Fruit fly (Drosophila melanogaster) whole organism, embryonic: ENCODE measurements around the gene Hayan.
A peak's percentile ranks its signal among the peaks of the same experiment; 100 is the strongest.

ENCODE experiments used
- Ada2b ChIP-seq: fragments of 200-800 bp; sonication (Bioruptor generic); IDR thresholded peaks from 2 replicates; pipeline ENCODE4 v1.3.6; 2022; ENCODE audit warnings: missing biosample characterization, missing genetic modification characterization
- Atf3 ChIP-seq: fragments of 200-800 bp; sonication (Bioruptor generic); optimal IDR thresholded peaks from 3 replicates; lab custom pipeline; 2016; ENCODE audit warnings: missing biosample characterization, missing genetic modification characterization
- CG1024 ChIP-seq: fragments of 200-800 bp; sonication (Bioruptor generic); IDR thresholded peaks from 2 replicates; pipeline ENCODE4 v1.3.6; 2022; ENCODE audit warnings: missing biosample characterization, missing genetic modification characterization
- CG10321 ChIP-seq: fragments of 200-800 bp; sonication (Bioruptor generic); IDR thresholded peaks from 2 replicates; pipeline ENCODE4 v1.3.6; 2022; ENCODE audit warnings: missing biosample characterization, missing genetic modification characterization
- CG10565 ChIP-seq: fragments of 200-800 bp; sonication (Bioruptor generic); optimal IDR thresholded peaks from 3 replicates; lab custom pipeline; 2016; ENCODE audit warnings: missing biosample characterization, mild to moderate bottlenecking, missing genetic modification characterization
- CG12236 ChIP-seq: fragments of 200-800 bp; sonication (Bioruptor generic); optimal IDR thresholded peaks from 2 replicates; lab custom pipeline; 2016; ENCODE audit warnings: missing biosample characterization, missing genetic modification characterization
- CG12299 ChIP-seq: fragments of 200-800 bp; sonication (Bioruptor generic); optimal IDR thresholded peaks from 2 replicates; lab custom pipeline; 2018; ENCODE audit warnings: missing biosample characterization, mild to moderate bottlenecking, missing genetic modification characterization
- CG13296 ChIP-seq: fragments of 200-800 bp; sonication (Bioruptor generic); optimal IDR thresholded peaks from 3 replicates; lab custom pipeline; 2018; ENCODE audit warnings: missing biosample characterization, mild to moderate bottlenecking, missing genetic modification characterization
- CG15696 ChIP-seq: fragments of 200-800 bp; sonication (Bioruptor generic); optimal IDR thresholded peaks from 2 replicates; lab custom pipeline; 2019; ENCODE audit warnings: missing biosample characterization, mild to moderate bottlenecking, missing genetic modification characterization, moderate library complexity
- CG17361 ChIP-seq: fragments of 200-800 bp; sonication (Bioruptor generic); IDR thresholded peaks from 3 replicates; pipeline ENCODE4 v1.3.6; 2022; ENCODE audit warnings: missing biosample characterization, missing genetic modification characterization
- CG18262 ChIP-seq: fragments of 200-800 bp; optimal IDR thresholded peaks from 3 replicates; lab custom pipeline; 2019; ENCODE audit warnings: missing biosample characterization, mild to moderate bottlenecking, missing genetic modification characterization, moderate library complexity
- CG2116 ChIP-seq: fragments of 200-800 bp; sonication (Bioruptor generic); optimal IDR thresholded peaks from 3 replicates; lab custom pipeline; 2018; ENCODE audit warnings: missing biosample characterization, mild to moderate bottlenecking, missing genetic modification characterization
- CG3407 ChIP-seq: fragments of 200-800 bp; sonication (Bioruptor generic); optimal IDR thresholded peaks from 2 replicates; lab custom pipeline; 2018; ENCODE audit warnings: missing biosample characterization, mild to moderate bottlenecking, missing genetic modification characterization
- CG4424 ChIP-seq: fragments of 200-800 bp; sonication (Bioruptor generic); optimal IDR thresholded peaks from 3 replicates; lab custom pipeline; 2016; ENCODE audit warnings: missing biosample characterization, missing genetic modification characterization
- CG5180 ChIP-seq: fragments of 200-800 bp; sonication (Bioruptor generic); optimal IDR thresholded peaks from 3 replicates; lab custom pipeline; 2017; ENCODE audit warnings: missing biosample characterization, missing genetic modification characterization, mild to moderate bottlenecking, moderate library complexity, missing genetic modification reagents
- CG6765 ChIP-seq: fragments of 200-800 bp; sonication (Bioruptor generic); optimal IDR thresholded peaks from 3 replicates; lab custom pipeline; 2017; ENCODE audit warnings: missing biosample characterization, mild to moderate bottlenecking, missing genetic modification characterization
- CG6854 ChIP-seq: fragments of 200-800 bp; sonication (Bioruptor generic); optimal IDR thresholded peaks from 3 replicates; lab custom pipeline; 2017; ENCODE audit warnings: missing biosample characterization, mild to moderate bottlenecking, missing genetic modification characterization
- CTCF ChIP-seq: fragments of 200-800 bp; sonication (Bioruptor generic); optimal IDR thresholded peaks from 2 replicates; lab custom pipeline; 2017; ENCODE audit warnings: missing biosample characterization, mild to moderate bottlenecking, missing genetic modification characterization, moderate library complexity
- Dek ChIP-seq: fragments of 200-800 bp; sonication (Bioruptor generic); optimal IDR thresholded peaks from 3 replicates; lab custom pipeline; 2019; ENCODE audit warnings: missing biosample characterization, mild to moderate bottlenecking, missing genetic modification characterization, moderate library complexity
- Dip3 ChIP-seq: fragments of 200-800 bp; sonication (Bioruptor generic); optimal IDR thresholded peaks from 3 replicates; lab custom pipeline; 2016; ENCODE audit warnings: missing biosample characterization, missing genetic modification characterization
- E2f1 ChIP-seq: fragments of 200-800 bp; sonication (Bioruptor generic); IDR thresholded peaks from 2 replicates; pipeline ENCODE4 v1.3.6; 2022; ENCODE audit warnings: missing biosample characterization, missing genetic modification characterization
- Ets97D ChIP-seq: fragments of 200-800 bp; sonication (Bioruptor generic); optimal IDR thresholded peaks from 3 replicates; lab custom pipeline; 2016; ENCODE audit warnings: missing biosample characterization, missing genetic modification characterization
- Mad ChIP-seq: fragments of 200-800 bp; sonication (Bioruptor generic); optimal IDR thresholded peaks from 2 replicates; lab custom pipeline; 2016; ENCODE audit warnings: missing biosample characterization, missing genetic modification characterization
- Med ChIP-seq: fragments of 200-800 bp; sonication (Bioruptor generic); peaks from one replicate; lab custom pipeline; 2016; ENCODE audit warnings: missing biosample characterization, missing genetic modification characterization, mild to moderate bottlenecking, inconsistent platforms, moderate library complexity
- NC2α ChIP-seq: fragments of 200-800 bp; sonication (Bioruptor generic); optimal IDR thresholded peaks from 2 replicates; lab custom pipeline; 2016; ENCODE audit warnings: missing biosample characterization, missing genetic modification characterization
- Nf-YB ChIP-seq: fragments of 200-800 bp; sonication (Bioruptor generic); optimal IDR thresholded peaks from 3 replicates; lab custom pipeline; 2019; ENCODE audit warnings: missing biosample characterization, mild to moderate bottlenecking, missing genetic modification characterization, moderate library complexity
- Optix ChIP-seq: fragments of 200-800 bp; sonication (Bioruptor generic); IDR thresholded peaks from 3 replicates; pipeline ENCODE4 v1.3.6; 2022; ENCODE audit warnings: missing biosample characterization, missing genetic modification characterization
- Rfx ChIP-seq: fragments of 200-800 bp; sonication (Bioruptor generic); IDR thresholded peaks from 2 replicates; pipeline ENCODE4 v1.3.6; 2022; ENCODE audit warnings: missing biosample characterization, missing genetic modification characterization
- Sox100B ChIP-seq: fragments of 200-800 bp; sonication (Bioruptor generic); optimal IDR thresholded peaks from 3 replicates; lab custom pipeline; 2018; ENCODE audit warnings: missing biosample characterization, mild to moderate bottlenecking, missing genetic modification characterization
- Vsx1 ChIP-seq: fragments of 200-800 bp; sonication (Bioruptor generic); optimal IDR thresholded peaks from 2 replicates; lab custom pipeline; 2017; ENCODE audit warnings: missing biosample characterization, mild to moderate bottlenecking, missing genetic modification characterization, missing genetic modification reagents
- YL-1 ChIP-seq: fragments of 200-800 bp; sonication (Bioruptor generic); optimal IDR thresholded peaks from 3 replicates; lab custom pipeline; 2017; ENCODE audit warnings: missing biosample characterization, mild to moderate bottlenecking, missing genetic modification characterization
- abd-A ChIP-seq: fragments of 200-800 bp; sonication (Bioruptor generic); optimal IDR thresholded peaks from 3 replicates; lab custom pipeline; 2019; ENCODE audit warnings: missing biosample characterization, mild to moderate bottlenecking, missing genetic modification characterization, moderate library complexity
- ase ChIP-seq: fragments of 200-800 bp; sonication (Bioruptor generic); IDR thresholded peaks from 3 replicates; pipeline ENCODE4 v1.3.6; 2022; ENCODE audit warnings: missing biosample characterization, missing genetic modification characterization
- ato ChIP-seq: fragments of 200-800 bp; sonication (Bioruptor generic); IDR thresholded peaks from 2 replicates; pipeline ENCODE4 v1.3.6; 2022; ENCODE audit warnings: missing biosample characterization, missing genetic modification characterization; ENCODE audit not compliant: partially characterized antibody
- cato ChIP-seq: fragments of 200-800 bp; sonication (Bioruptor generic); optimal IDR thresholded peaks from 2 replicates; lab custom pipeline; 2016; ENCODE audit warnings: missing biosample characterization, missing genetic modification characterization, borderline replicate concordance
- dpn ChIP-seq, 2 experiments: fragments of 200-800 bp; sonication (Bioruptor generic); optimal IDR thresholded peaks; 3 replicates each; lab custom pipeline; 2016; ENCODE audit warnings: missing biosample characterization in 2 of 2, missing genetic modification characterization in 2 of 2
- ewg ChIP-seq: fragments of 200-800 bp; sonication (Bioruptor generic); optimal IDR thresholded peaks from 3 replicates; lab custom pipeline; 2017; ENCODE audit warnings: mild to moderate bottlenecking, missing biosample characterization, missing genetic modification reagents, missing genetic modification characterization
- ham ChIP-seq: fragments of 200-800 bp; sonication (Bioruptor generic); IDR thresholded peaks from 2 replicates; pipeline ENCODE4 v1.3.6; 2022; ENCODE audit warnings: missing biosample characterization, missing genetic modification characterization
- luna ChIP-seq: fragments of 200-800 bp; sonication (Bioruptor generic); optimal IDR thresholded peaks from 2 replicates; lab custom pipeline; 2016; ENCODE audit warnings: missing biosample characterization, missing genetic modification characterization
- nmo ChIP-seq: fragments of 200-800 bp; sonication (Bioruptor generic); optimal IDR thresholded peaks from 2 replicates; lab custom pipeline; 2018; ENCODE audit warnings: missing biosample characterization, mild to moderate bottlenecking, missing genetic modification characterization, moderate library complexity
- nom ChIP-seq: fragments of 200-800 bp; sonication (Bioruptor generic); optimal IDR thresholded peaks from 2 replicates; lab custom pipeline; 2017; ENCODE audit warnings: missing biosample characterization, missing genetic modification characterization, mild to moderate bottlenecking, moderate library complexity, missing genetic modification reagents
- p53 ChIP-seq: fragments of 200-800 bp; sonication (Bioruptor generic); optimal IDR thresholded peaks from 2 replicates; lab custom pipeline; 2016; ENCODE audit warnings: missing biosample characterization, missing genetic modification characterization
- pnt ChIP-seq: fragments of 200-800 bp; sonication (Bioruptor generic); optimal IDR thresholded peaks from 3 replicates; lab custom pipeline; 2016; ENCODE audit warnings: missing biosample characterization, missing genetic modification characterization
- repo ChIP-seq: fragments of 200-800 bp; sonication (Bioruptor generic); optimal IDR thresholded peaks from 2 replicates; lab custom pipeline; 2016; ENCODE audit warnings: missing biosample characterization, missing genetic modification characterization
- sd ChIP-seq: fragments of 200-800 bp; sonication (Bioruptor generic); optimal IDR thresholded peaks from 3 replicates; lab custom pipeline; 2018; ENCODE audit warnings: missing biosample characterization, mild to moderate bottlenecking, missing genetic modification characterization, moderate library complexity
- seq ChIP-seq: fragments of 200-800 bp; sonication (Bioruptor generic); IDR thresholded peaks from 2 replicates; pipeline ENCODE4 v1.3.6; 2022; ENCODE audit warnings: missing biosample characterization, missing genetic modification characterization
- sim ChIP-seq: fragments of 200-800 bp; sonication (Bioruptor generic); IDR thresholded peaks from 2 replicates; pipeline ENCODE4 v1.3.6; 2022; ENCODE audit warnings: missing biosample characterization, missing genetic modification characterization
- sqz ChIP-seq: fragments of 200-800 bp; sonication (Bioruptor generic); optimal IDR thresholded peaks from 3 replicates; lab custom pipeline; 2018; ENCODE audit warnings: missing biosample characterization, mild to moderate bottlenecking, missing genetic modification characterization

Gene Hayan

dm6 chrX:18508565-18508964 lies 25.0 kb upstream of the Hayan start (continued):
- no peak for TF ChIP-seq nmo (GFP tag; lab: Kevin White, UChicago)
- no peak for TF ChIP-seq Atf3 (GFP tag; lab: Kevin White, UChicago)
- no peak for TF ChIP-seq CG12299 (tag; lab: Kevin White, UChicago)
- TF ChIP-seq sqz (GFP tag; lab: Kevin White, UChicago) = no peak
- no peak for TF ChIP-seq CG6765 (GFP tag; lab: Kevin White, UChicago)
- no peak for TF ChIP-seq CG17361 (GFP tag; lab: Robert Waterston, UW)

dm6 chrX:18506639-18507528 lies 23.3 kb upstream of the Hayan start:
- TF ChIP-seq ato (no peak), Rfx (peak; percentile 83), CG5180 (GFP tag; lab: Kevin White, UChicago) (peak; percentile 99), CG1024 (GFP tag; lab: Robert Waterston, UW) (peak; percentile 74), CG10565 (peak; percentile 38), Ets97D (GFP tag; lab: Kevin White, UChicago) (peak; percentile 50), Vsx1 (GFP tag; lab: Kevin White, UChicago) (peak; percentile 35), YL-1 (GFP tag; lab: Kevin White, UChicago) (no peak), pnt (GFP tag; lab: Kevin White, UChicago) (peak; percentile 75), seq (GFP tag; lab: Robert Waterston, UW) (peak; percentile 81), Dek (peak; percentile 28), Dip3 (GFP tag; lab: Kevin White, UChicago) (peak; percentile 70), abd-A (tag; lab: Kevin White, UChicago) (peak; percentile 57), repo (peak; percentile 74), Mad (GFP tag; lab: Kevin White, UChicago) (peak; percentile 59), Sox100B (peak; percentile 55), CG18262 (tag; lab: Kevin White, UChicago) (peak; percentile 78), Optix (peak; percentile 71; the same call in 2 of the 3 replicates), CTCF (GFP tag; lab: Kevin White, UChicago) (peak; percentile 40), CG10321 (GFP tag; lab: Robert Waterston, UW) (peak; percentile 37; the same call in 1 of the 2 replicates), CG4424 (peak; percentile 85), CG12236 (peak; percentile 25), CG13296 (GFP tag; lab: Kevin White, UChicago) (peak; percentile 50), NC2α (peak; percentile 34), CG3407 (GFP tag; lab: Kevin White, UChicago) (peak; percentile 26), Nf-YB (GFP tag; lab: Kevin White, UChicago) (peak; percentile 39), nom (GFP tag; lab: Kevin White, UChicago) (no peak), ewg (peak; percentile 47), dpn (GFP tag; optimal IDR thresholded peaks at IDR 0.05; lab: Kevin White, UChicago) (peak; percentile 76 to 81), sim (GFP tag; lab: Robert Waterston, UW) (peak; percentile 55), Ada2b (GFP tag; lab: Robert Waterston, UW) (peak; percentile 87), luna (no peak), p53 (GFP tag; lab: Kevin White, UChicago) (peak; percentile 43), CG2116 (GFP tag; lab: Kevin White, UChicago) (peak; percentile 41), E2f1 (peak; percentile 81), CG15696 (tag; lab: Kevin White, UChicago) (peak; percentile 9), cato (GFP tag; lab: Kevin White, UChicago) (peak; percentile 62), ham (GFP tag; lab: Robert Waterston, UW) (no peak), ase (peak; percentile 80), sd (no peak), CG6854 (GFP tag; lab: Kevin White, UChicago) (peak; percentile 67), Med (peak; percentile 97)
